Worm (Caenorhabditis elegans) whole organism, dauer: Measurements from ENCODE around the gene fbxa-134.

ENCODE experiments used
- unc-62 ChIP-seq: sonication (generic microtip); optimal IDR thresholded peaks from 2 replicates; lab custom pipeline; 2017; ENCODE audit warnings: missing biosample characterization, missing genetic modification reagents, missing genetic modification characterization

fbxa-134 gene

ce11 chrV:17352827-17353373 is at the start of gene fbxa-134, which contains the start of gene F47H4.2:
Gene fbxa-134 (minus strand): TSS chrV:17352870.
Gene F47H4.2 (plus strand): TSS chrV:17353323.
- no peak for TF ChIP-seq unc-62

ce11 chrV:17395374-17395773 is 42.7 kb upstream of the fbxa-134 start, which contains the start of gene srh-120:
Gene srh-120 (plus strand): TSS chrV:17395674.
- no peak for TF ChIP-seq unc-62

ce11 chrV:17379932-17380331 is 27.3 kb upstream of the fbxa-134 start, which contains the start of gene Y20C6A.4:
Gene Y20C6A.4 (plus strand): TSS chrV:17380232.
- no peak for TF ChIP-seq unc-62

ce11 chrV:17377140-17377539 is 24.5 kb upstream of the fbxa-134 start, which contains the start of gene fbxb-7:
Gene fbxb-7 (plus strand): TSS chrV:17377406.
- TF ChIP-seq unc-62 = no peak

- no peak for TF ChIP-seq unc-62
Measured at ce11 chrV:17376639-17377038, 24.0 kb upstream of the fbxa-134 start, which contains the start of gene Y20C6A.1. Gene Y20C6A.1 (minus strand): TSS chrV:17376745.

- no peak for TF ChIP-seq unc-62
Measured at ce11 chrV:17350093-17350492, 2.6 kb downstream of the fbxa-134 start, which contains the start of gene lsy-27. Gene lsy-27 (minus strand): TSS chrV:17350193.

- no peak for TF ChIP-seq unc-62
Measured at ce11 chrV:17347602-17348001, 5.1 kb downstream of the fbxa-134 start, which contains the start of gene skr-5. Gene skr-5 (plus strand): TSS chrV:17347902.

- TF ChIP-seq unc-62 = no peak
Measured at ce11 chrV:17344876-17345275, 7.8 kb downstream of the fbxa-134 start, which contains the start of the genes fbxa-188 and fbxa-189. Gene fbxa-188 (minus strand): TSS chrV:17344926. Gene fbxa-189 (plus strand): TSS chrV:17345214.

- TF ChIP-seq unc-62 = no peak
Measured at ce11 chrV:17339349-17339748, 13.3 kb downstream of the fbxa-134 start.

- TF ChIP-seq unc-62 = no peak
Measured at ce11 chrV:17331340-17331739, 21.3 kb downstream of the fbxa-134 start, which contains the start of gene fbxa-185. Gene fbxa-185 (plus strand): TSS chrV:17331640.

- no peak for TF ChIP-seq unc-62
Measured at ce11 chrV:17328497-17328896, 24.2 kb downstream of the fbxa-134 start, which contains the start of gene srg-44. Gene srg-44 (plus strand): TSS chrV:17328797.

- TF ChIP-seq unc-62 = no peak
Measured at ce11 chrV:17327867-17328266, 24.8 kb downstream of the fbxa-134 start, which contains the start of gene sdz-16. Gene sdz-16 (minus strand): TSS chrV:17327967.

ce11 chrV:17323876-17324275 is 28.8 kb downstream of the fbxa-134 start:
- no peak for TF ChIP-seq unc-62

ce11 chrV:17322397-17322909 is 30.2 kb downstream of the fbxa-134 start, which contains the start of gene F31E9.3:
Gene F31E9.3 (plus strand): TSS chrV:17322590.
- TF ChIP-seq unc-62 = no peak

- no peak for TF ChIP-seq unc-62
Measured at ce11 chrV:17317786-17318185, 34.9 kb downstream of the fbxa-134 start, which contains the start of gene srz-58. Gene srz-58 (plus strand): TSS chrV:17318147.

ce11 chrV:17317297-17317696 is 35.4 kb downstream of the fbxa-134 start:
- no peak for TF ChIP-seq unc-62

- no peak for TF ChIP-seq unc-62
Measured at ce11 chrV:17315063-17315462, 37.6 kb downstream of the fbxa-134 start, which contains the start of gene F31E9.6. Gene F31E9.6 (minus strand): TSS chrV:17315153.

ce11 chrV:17312386-17312785 is 40.3 kb downstream of the fbxa-134 start, which contains the start of gene Y61B8B.3:
Gene Y61B8B.3 (minus strand): TSS chrV:17312486.
- TF ChIP-seq unc-62 = no peak
